Worm (Caenorhabditis elegans) whole organism, L1 larva: ENCODE data around the gene cpb-2.
A peak's percentile ranks its signal among the peaks of the same experiment; 100 is the strongest.

ENCODE experiments used
- blmp-1 ChIP-seq: fragments of 150-350 bp; optimal IDR thresholded peaks from 2 replicates; lab custom pipeline; 2014; ENCODE audit warnings: missing biosample characterization, missing genetic modification characterization
- lin-15B ChIP-seq: fragments of 150-350 bp; sonication (generic microtip); optimal IDR thresholded peaks from 3 replicates; lab custom pipeline; 2014; ENCODE audit warnings: missing biosample characterization, missing genetic modification characterization
- nhr-12 ChIP-seq: sonication (generic microtip); optimal IDR thresholded peaks from 2 replicates; lab custom pipeline; 2017; ENCODE audit warnings: missing biosample characterization, missing genetic modification characterization
- swsn-7 ChIP-seq: sonication (generic microtip); optimal IDR thresholded peaks from 2 replicates; lab custom pipeline; 2016; ENCODE audit warnings: missing genetic modification characterization, missing compliant biosample characterization

ce11 chrII:6236093-6236945 is 43.7 kb downstream of the cpb-2 start:
- TF ChIP-seq lin-15B (tag; lab: Kevin White, UChicago) = no peak
- no peak for TF ChIP-seq nhr-12 (tag; lab: Kevin White, UChicago)
- TF ChIP-seq blmp-1 = peak; percentile 78
- no peak for TF ChIP-seq swsn-7
